Worm (Caenorhabditis elegans): ENCODE results near the gene T19D7.7.

DNA sequence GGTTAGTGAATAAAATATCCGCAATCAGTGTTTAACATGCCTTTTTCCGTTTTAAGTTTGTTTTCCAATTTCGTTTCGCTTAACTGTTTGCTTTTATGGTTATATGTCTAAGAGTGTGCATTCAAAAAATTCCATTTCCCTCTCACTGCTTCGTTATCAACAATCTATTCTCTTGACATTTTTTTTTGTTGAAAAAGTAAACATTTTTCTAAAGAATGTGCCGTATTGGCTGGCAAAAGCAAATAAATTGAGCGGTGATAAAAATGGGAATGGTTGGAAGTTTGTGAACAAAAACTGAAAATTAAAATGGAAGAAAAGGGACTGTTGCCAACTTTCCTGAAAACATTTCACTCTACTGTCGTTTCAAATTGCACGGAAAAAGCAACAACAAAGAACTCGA lies 29.2 kb downstream of the T19D7.7 start:
- TF ChIP-seq hmbx-1 (tag; optimal IDR thresholded peaks at IDR 0.05) (no peak), ama-1 (optimal IDR thresholded peaks at IDR 0.05) (no peak), hnd-1 (tag; optimal IDR thresholded peaks at IDR 0.05) (no peak), hmg-4 (GFP tag; optimal IDR thresholded peaks at IDR 0.05) (no peak), ceh-13 (GFP tag; optimal IDR thresholded peaks at IDR 0.05) (no peak), flt-1 (GFP tag; IDR thresholded peaks at IDR 0.05) (no peak), tbx-11 (GFP tag; IDR thresholded peaks at IDR 0.05) (no peak), ceh-36 (tag; optimal IDR thresholded peaks at IDR 0.05) (no peak)
